Worm (Caenorhabditis elegans) whole organism, L3 larva: ENCODE results near the gene M28.4.

ENCODE experiments used
- aly-2 ChIP-seq: fragments of 150-350 bp; optimal IDR thresholded peaks from 2 replicates; lab custom pipeline; 2014; ENCODE audit warnings: missing biosample characterization, missing genetic modification characterization
- ama-1 ChIP-seq: fragments of 150-350 bp; optimal IDR thresholded peaks from 2 replicates; lab custom pipeline; 2018
- lin-15B ChIP-seq: fragments of 150-350 bp; optimal IDR thresholded peaks from 2 replicates; lab custom pipeline; 2014; ENCODE audit warnings: missing biosample characterization, missing genetic modification characterization
- nhr-11 ChIP-seq: fragments of 150-350 bp; optimal IDR thresholded peaks from 2 replicates; lab custom pipeline; 2014; ENCODE audit warnings: missing biosample characterization, missing genetic modification characterization
- nhr-237 ChIP-seq: fragments of 150-350 bp; optimal IDR thresholded peaks from 2 replicates; lab custom pipeline; 2014; ENCODE audit warnings: missing biosample characterization, missing genetic modification characterization
- nhr-43 ChIP-seq: sonication (generic microtip); optimal IDR thresholded peaks from 2 replicates; lab custom pipeline; 2016; ENCODE audit warnings: mild to moderate bottlenecking, missing genetic modification characterization, missing compliant biosample characterization; ENCODE audit not compliant: poor library complexity, severe bottlenecking
- pqm-1 ChIP-seq: fragments of 150-350 bp; optimal IDR thresholded peaks from 2 replicates; lab custom pipeline; 2017; ENCODE audit warnings: missing biosample characterization, missing genetic modification characterization, inconsistent platforms
- snpc-4 ChIP-seq: fragments of 150-350 bp; optimal IDR thresholded peaks from 2 replicates; lab custom pipeline; 2014; ENCODE audit warnings: missing biosample characterization, missing genetic modification characterization

DNA sequence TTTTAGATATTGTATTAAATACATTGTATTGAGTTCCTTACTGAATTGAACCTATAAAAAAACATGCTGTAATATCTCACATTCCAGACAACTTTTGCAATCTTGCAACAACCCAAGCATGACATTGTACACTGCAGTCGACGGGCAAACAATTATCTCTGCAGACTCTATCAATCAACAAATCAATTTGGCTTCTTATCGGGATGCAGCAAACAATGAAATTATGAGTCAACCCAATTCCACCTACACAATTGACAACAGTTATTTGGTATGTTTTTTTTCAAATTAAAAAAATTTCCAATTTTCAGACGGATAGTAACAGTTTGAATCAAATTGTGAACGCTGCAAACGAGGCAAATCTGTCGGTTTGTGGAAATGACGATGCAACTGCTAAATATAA is 12.6 kb upstream of the M28.4 start:
- TF ChIP-seq nhr-11 (no peak), snpc-4 (tag; lab: Kevin White, UChicago) (no peak), nhr-237 (tag; lab: Kevin White, UChicago) (no peak), pqm-1 (tag; lab: Kevin White, UChicago) (peak; percentile 20), lin-15B (tag; lab: Kevin White, UChicago) (no peak), aly-2 (no peak), nhr-43 (tag; lab: Kevin White, UChicago) (no peak), ama-1 (lab: Kevin White, UChicago) (no peak)
